Worm (Caenorhabditis elegans): ENCODE data around the gene R148.5.

ce11 chrIII:3139144-3139543, 26.3 kb upstream of the R148.5 start, which contains the start of gene mec-12:
- TF ChIP-seq cog-1 (tag; optimal IDR thresholded peaks at IDR 0.05) (no peak), ref-1 (GFP tag; conservative IDR thresholded peaks at IDR 0.05) (no peak)

Measured in whole organism, midembryonic.